Worm (Caenorhabditis elegans) whole organism, L1 larva: ENCODE results near the gene srx-54.

Source experiments
- C04F5.9 ChIP-seq: sonication (generic microtip); optimal IDR thresholded peaks from 2 replicates; lab custom pipeline; 2016; ENCODE audit warnings: missing genetic modification characterization, missing compliant biosample characterization
- F16B12.6 ChIP-seq: fragments of 150-350 bp; optimal IDR thresholded peaks from 2 replicates; lab custom pipeline; 2014; ENCODE audit warnings: missing biosample characterization, missing genetic modification characterization
- ama-1 ChIP-seq: fragments of 150-350 bp; optimal IDR thresholded peaks from 2 replicates; lab custom pipeline; 2014
- blmp-1 ChIP-seq: fragments of 150-350 bp; optimal IDR thresholded peaks from 2 replicates; lab custom pipeline; 2014; ENCODE audit warnings: missing biosample characterization, missing genetic modification characterization
- ceh-82 ChIP-seq, 3 experiments: fragments of 150-350 bp in 1 of 3; sonication (generic microtip) in 2 of 3; optimal IDR thresholded peaks; 2 replicates each; lab custom pipeline; 2014 to 2017; ENCODE audit warnings: missing biosample characterization in 3 of 3, missing genetic modification characterization in 3 of 3
- ceh-90 ChIP-seq: sonication (generic microtip); optimal IDR thresholded peaks from 2 replicates; lab custom pipeline; 2016; ENCODE audit warnings: missing genetic modification characterization, missing compliant biosample characterization
- ces-1 ChIP-seq: fragments of 150-350 bp; optimal IDR thresholded peaks from 2 replicates; lab custom pipeline; 2014; ENCODE audit warnings: missing biosample characterization, missing genetic modification reagents, missing genetic modification characterization
- dpl-1 ChIP-seq, 3 experiments: fragments of 150-350 bp in 2 of 3; sonication (generic microtip) in 1 of 3; optimal IDR thresholded peaks; 2 replicates each; lab custom pipeline; 2014 to 2017; ENCODE audit warnings: missing biosample characterization in 3 of 3, missing genetic modification characterization in 3 of 3, missing genetic modification reagents in 3 of 3
- dsc-1 ChIP-seq: sonication (generic microtip); optimal IDR thresholded peaks from 2 replicates; lab custom pipeline; 2016; ENCODE audit warnings: mild to moderate bottlenecking, missing genetic modification characterization, missing compliant biosample characterization
- efl-3 ChIP-seq: fragments of 200-800 bp; sonication (Bioruptor generic); optimal IDR thresholded peaks from 2 replicates; lab custom pipeline; 2018; ENCODE audit warnings: mild to moderate bottlenecking, missing genetic modification characterization, missing compliant biosample characterization
- elt-2 ChIP-seq: sonication (generic microtip); optimal IDR thresholded peaks from 2 replicates; lab custom pipeline; 2016; ENCODE audit warnings: missing genetic modification characterization, mild to moderate bottlenecking, inconsistent platforms, missing compliant biosample characterization, missing genetic modification reagents
- ets-5 ChIP-seq: fragments of 200-800 bp; sonication (Bioruptor generic); IDR thresholded peaks from 2 replicates; pipeline ENCODE4 v1.3.6; 2022; ENCODE audit warnings: missing genetic modification characterization, missing compliant biosample characterization
- fkh-10 ChIP-seq: sonication (generic microtip); optimal IDR thresholded peaks from 2 replicates; lab custom pipeline; 2017; ENCODE audit warnings: missing biosample characterization, missing genetic modification reagents, missing genetic modification characterization
- fkh-4 ChIP-seq: sonication (generic microtip); optimal IDR thresholded peaks from 2 replicates; lab custom pipeline; 2016; ENCODE audit warnings: missing compliant biosample characterization, missing genetic modification characterization, borderline replicate concordance
- irx-1 ChIP-seq: sonication (generic microtip); optimal IDR thresholded peaks from 2 replicates; lab custom pipeline; 2016; ENCODE audit warnings: missing genetic modification characterization, missing compliant biosample characterization
- jun-1 ChIP-seq: fragments of 150-350 bp; optimal IDR thresholded peaks from 2 replicates; lab custom pipeline; 2014; ENCODE audit warnings: missing biosample characterization, missing genetic modification reagents, missing genetic modification characterization
- lin-15B ChIP-seq: fragments of 150-350 bp; sonication (generic microtip); optimal IDR thresholded peaks from 3 replicates; lab custom pipeline; 2014; ENCODE audit warnings: missing biosample characterization, missing genetic modification characterization
- lin-35 ChIP-seq, 2 experiments: fragments of 150-350 bp; optimal IDR thresholded peaks; 2 replicates each; lab custom pipeline; 2014; ENCODE audit warnings: missing biosample characterization in 2 of 2, missing genetic modification characterization in 2 of 2, missing genetic modification reagents in 2 of 2
- lin-39 ChIP-seq: fragments of 150-350 bp; optimal IDR thresholded peaks from 2 replicates; lab custom pipeline; 2014; ENCODE audit warnings: missing biosample characterization, missing genetic modification reagents, missing genetic modification characterization
- lir-3 ChIP-seq: sonication (generic microtip); optimal IDR thresholded peaks from 2 replicates; lab custom pipeline; 2016; ENCODE audit warnings: mild to moderate bottlenecking, missing genetic modification characterization, moderate library complexity, missing compliant biosample characterization; ENCODE audit not compliant: poor library complexity
- lsy-2 ChIP-seq, 2 experiments: fragments of 150-350 bp; optimal IDR thresholded peaks; 2 replicates each; lab custom pipeline; 2014; ENCODE audit warnings: missing biosample characterization in 2 of 2, missing genetic modification characterization in 2 of 2
- mep-1 ChIP-seq: fragments of 150-350 bp; optimal IDR thresholded peaks from 2 replicates; lab custom pipeline; 2014; ENCODE audit warnings: missing biosample characterization, missing genetic modification characterization
- nhr-12 ChIP-seq: sonication (generic microtip); optimal IDR thresholded peaks from 2 replicates; lab custom pipeline; 2017; ENCODE audit warnings: missing biosample characterization, missing genetic modification characterization
- nhr-19 ChIP-seq: fragments of 200-800 bp; sonication (Bioruptor generic); conservative IDR thresholded peaks from 2 replicates; pipeline ENCODE4 v1.3.6; 2022; ENCODE audit warnings: missing genetic modification characterization, missing compliant biosample characterization
- nhr-20 ChIP-seq: sonication (generic microtip); optimal IDR thresholded peaks from 2 replicates; lab custom pipeline; 2016; ENCODE audit warnings: mild to moderate bottlenecking, missing genetic modification characterization, missing compliant biosample characterization
- nhr-28 ChIP-seq: fragments of 150-350 bp; optimal IDR thresholded peaks from 2 replicates; lab custom pipeline; 2014; ENCODE audit warnings: missing biosample characterization, missing genetic modification characterization
- nhr-76 ChIP-seq: sonication (generic microtip); optimal IDR thresholded peaks from 2 replicates; lab custom pipeline; 2017; ENCODE audit warnings: missing biosample characterization, missing genetic modification characterization
- nhr-77 ChIP-seq: fragments of 150-350 bp; optimal IDR thresholded peaks from 2 replicates; lab custom pipeline; 2014; ENCODE audit warnings: missing biosample characterization, missing genetic modification characterization
- nhr-84 ChIP-seq: sonication (generic microtip); optimal IDR thresholded peaks from 2 replicates; lab custom pipeline; 2017; ENCODE audit warnings: missing biosample characterization, missing genetic modification characterization
- nhr-85 ChIP-seq: sonication (generic microtip); peaks from one replicate; lab custom pipeline; 2016; ENCODE audit warnings: missing genetic modification characterization, inconsistent platforms, missing compliant biosample characterization
- pag-3 ChIP-seq: sonication (generic microtip); optimal IDR thresholded peaks from 2 replicates; lab custom pipeline; 2017; ENCODE audit warnings: missing genetic modification characterization, mild to moderate bottlenecking, missing compliant biosample characterization, antibody characterized with exemption, borderline replicate concordance; ENCODE audit not compliant: insufficient read depth
- pax-3 ChIP-seq: fragments of 200-800 bp; sonication (Bioruptor generic); optimal IDR thresholded peaks from 2 replicates; lab custom pipeline; 2018; ENCODE audit warnings: mild to moderate bottlenecking, missing genetic modification characterization, moderate library complexity, missing compliant biosample characterization
- rnt-1 ChIP-seq: sonication (generic microtip); optimal IDR thresholded peaks from 2 replicates; lab custom pipeline; 2016; ENCODE audit warnings: mild to moderate bottlenecking, missing genetic modification characterization, moderate library complexity, missing compliant biosample characterization
- snu-23 ChIP-seq: sonication (generic microtip); optimal IDR thresholded peaks from 2 replicates; lab custom pipeline; 2016; ENCODE audit warnings: missing genetic modification characterization, missing compliant biosample characterization
- sup-37 ChIP-seq: fragments of 200-800 bp; sonication (Bioruptor generic); optimal IDR thresholded peaks from 2 replicates; lab custom pipeline; 2018; ENCODE audit warnings: mild to moderate bottlenecking, missing genetic modification characterization, missing compliant biosample characterization
- unc-130 ChIP-seq: fragments of 150-350 bp; optimal IDR thresholded peaks from 2 replicates; lab custom pipeline; 2017; ENCODE audit warnings: missing biosample characterization, missing genetic modification characterization, inconsistent platforms
- unc-30 ChIP-seq: sonication (generic microtip); optimal IDR thresholded peaks from 2 replicates; lab custom pipeline; 2017; ENCODE audit warnings: missing biosample characterization, missing genetic modification characterization
- ztf-11 ChIP-seq, 2 experiments: sonication (generic microtip); optimal IDR thresholded peaks; 2 replicates each; lab custom pipeline; 2016 to 2017; ENCODE audit warnings: missing genetic modification characterization in 2 of 2, missing biosample characterization in 1 of 2, missing compliant biosample characterization in 1 of 2
- ztf-4 ChIP-seq: fragments of 150-350 bp; optimal IDR thresholded peaks from 2 replicates; lab custom pipeline; 2014; ENCODE audit warnings: missing biosample characterization, missing genetic modification characterization

The srx-54 gene

DNA sequence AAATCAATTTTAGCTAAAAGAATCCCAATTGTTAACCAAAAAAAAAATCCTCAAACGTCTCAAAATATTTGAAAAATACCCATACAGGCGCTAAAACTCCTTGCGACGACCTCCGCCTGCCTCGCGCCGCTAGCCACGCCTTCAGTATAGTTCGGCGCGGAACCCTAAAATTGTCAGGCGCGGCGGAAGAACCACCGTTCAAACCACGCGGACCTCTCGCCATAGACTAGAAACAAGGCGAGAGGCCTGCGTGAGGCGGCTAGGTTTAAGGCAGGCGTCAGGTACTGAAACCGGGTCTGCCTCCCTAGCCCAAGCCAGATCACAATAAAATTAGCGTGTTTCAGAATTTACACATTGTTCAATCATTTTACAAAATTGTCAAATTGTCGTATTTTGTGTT, 17.4 kb downstream of the srx-54 start:
- no peak for TF ChIP-seq rnt-1 (tag; lab: Kevin White, UChicago)
- TF ChIP-seq mep-1 (tag; lab: Kevin White, UChicago): no peak
- TF ChIP-seq lin-15B (tag; lab: Kevin White, UChicago): no peak

DNA sequence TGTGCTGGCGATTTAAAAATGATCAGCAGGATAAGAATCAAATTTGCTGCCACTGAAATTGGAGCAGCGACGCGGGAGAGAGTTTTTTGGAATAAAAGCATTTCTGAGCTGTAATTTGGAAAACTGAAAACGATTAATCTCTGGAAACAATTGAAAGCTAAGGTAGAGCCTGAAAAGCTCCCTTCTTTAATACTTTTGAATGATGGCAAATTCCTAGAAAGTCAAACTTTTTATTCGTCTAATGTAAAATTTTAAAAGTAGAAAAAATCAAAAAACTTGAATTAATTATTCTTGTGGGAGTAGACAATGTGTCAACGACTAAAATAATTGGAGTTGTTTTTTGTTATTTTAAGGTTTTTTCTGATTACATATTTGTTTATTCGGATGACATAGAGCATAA, 25.2 kb downstream of the srx-54 start, which contains the start of gene str-217:
Gene str-217 (minus strand): TSS at position 101 of the 400 bp plus-strand sequence.
- TF ChIP-seq nhr-84 (tag; lab: Kevin White, UChicago) (no peak), ets-5 (GFP tag; lab: Robert Waterston, UW) (no peak), pax-3 (tag; lab: Kevin White, UChicago) (no peak), ceh-82 (tag; optimal IDR thresholded peaks at IDR 0.05; lab: Kevin White, UChicago) (no peak), fkh-10 (GFP tag; lab: Kevin White, UChicago) (no peak), ztf-4 (tag; lab: Kevin White, UChicago) (no peak), dsc-1 (tag; lab: Kevin White, UChicago) (no peak), elt-2 (tag; lab: Kevin White, UChicago) (no peak)

DNA sequence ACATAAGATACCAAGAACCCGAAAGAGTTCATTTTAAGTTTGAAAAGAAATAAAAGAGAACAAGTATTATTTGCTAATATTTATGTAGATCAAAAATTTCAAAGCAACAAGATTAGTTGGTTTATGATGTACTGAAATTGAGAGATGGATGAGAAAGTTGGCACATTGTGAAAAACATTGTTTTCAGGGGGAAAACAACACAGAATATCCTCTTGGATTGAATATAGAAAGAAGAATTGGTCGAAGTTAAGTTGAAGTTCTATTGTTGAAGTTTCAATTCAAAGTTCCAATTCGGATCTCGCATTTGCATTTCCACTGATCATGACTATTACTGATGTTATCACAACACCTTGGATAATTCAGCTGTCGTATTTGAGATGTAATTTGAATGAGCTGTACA, 25.6 kb downstream of the srx-54 start:
- TF ChIP-seq ces-1 (GFP tag; lab: Kevin White, UChicago): no peak
- no peak for TF ChIP-seq nhr-77 (tag; lab: Kevin White, UChicago)
- TF ChIP-seq unc-30: no peak
- no peak for TF ChIP-seq F16B12.6 (tag; lab: Kevin White, UChicago)
- no peak for TF ChIP-seq ztf-4 (tag; lab: Kevin White, UChicago)
- TF ChIP-seq jun-1 (tag; lab: Kevin White, UChicago): no peak
- TF ChIP-seq nhr-12 (tag; lab: Kevin White, UChicago): no peak
- TF ChIP-seq ama-1 (lab: Kevin White, UChicago): no peak
- TF ChIP-seq nhr-28 (tag; lab: Kevin White, UChicago): no peak
- no peak for TF ChIP-seq lir-3
- no peak for TF ChIP-seq sup-37 (GFP tag; lab: Kevin White, UChicago)
- no peak for TF ChIP-seq dpl-1 (GFP tag; optimal IDR thresholded peaks at IDR 0.05; lab: Kevin White, UChicago)
- no peak for TF ChIP-seq nhr-76 (tag; lab: Kevin White, UChicago)
- TF ChIP-seq blmp-1: no peak
- TF ChIP-seq elt-2 (tag; lab: Kevin White, UChicago): no peak
- no peak for TF ChIP-seq C04F5.9 (tag; lab: Kevin White, UChicago)
- TF ChIP-seq lin-35 (GFP tag; optimal IDR thresholded peaks at IDR 0.05; lab: Kevin White, UChicago): no peak
- no peak for TF ChIP-seq pax-3 (tag; lab: Kevin White, UChicago)
- no peak for TF ChIP-seq irx-1

DNA sequence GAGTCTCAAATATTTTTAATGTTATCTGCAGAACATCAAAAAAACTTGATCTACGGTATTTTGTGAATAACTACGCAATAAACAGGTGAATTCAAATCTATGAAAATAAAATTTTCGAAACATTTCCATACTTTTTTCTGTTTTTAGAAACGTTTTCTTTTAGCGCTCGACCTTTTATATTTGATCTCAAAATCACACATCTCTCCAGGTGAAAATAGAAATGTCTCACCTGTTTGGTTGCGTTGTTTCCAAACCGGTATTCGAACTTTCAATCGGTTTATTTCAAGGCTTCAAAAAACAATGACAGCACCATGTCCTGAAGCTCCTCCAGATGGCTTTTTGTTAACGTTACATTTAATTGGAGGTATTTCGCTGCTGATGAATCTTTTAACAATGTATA, 26.1 kb downstream of the srx-54 start, which contains the start of gene sri-9:
Gene sri-9 (plus strand): TSS at position 301 of the 400 bp plus-strand sequence.
- TF ChIP-seq nhr-20 (tag; lab: Kevin White, UChicago) (no peak), nhr-19 (GFP tag; lab: Robert Waterston, UW) (no peak), lin-39 (tag; lab: Kevin White, UChicago) (no peak), irx-1 (no peak), efl-3 (GFP tag; lab: Kevin White, UChicago) (no peak)

DNA sequence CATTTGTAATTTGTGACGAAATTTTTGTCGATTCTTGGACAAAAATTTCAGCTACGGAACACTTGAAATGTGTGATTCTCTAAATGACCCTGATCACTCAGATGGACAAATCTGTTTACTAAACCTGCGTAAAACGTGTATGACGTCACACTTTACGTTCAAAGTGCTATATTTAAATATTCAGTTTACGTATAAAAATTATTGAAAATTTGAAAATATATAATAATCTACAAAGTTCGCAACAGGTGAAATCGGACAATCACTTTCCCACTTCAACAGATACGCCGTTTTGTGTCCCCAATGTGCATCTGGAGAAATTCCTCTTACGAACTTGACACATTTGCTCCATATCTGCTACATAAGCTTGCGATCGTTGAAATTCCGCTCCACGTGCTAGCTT, 30.2 kb downstream of the srx-54 start, which contains the start of gene srh-131:
Gene srh-131 (plus strand): TSS at position 301 of the 400 bp plus-strand sequence.
- TF ChIP-seq snu-23: no peak
- no peak for TF ChIP-seq nhr-76 (tag; lab: Kevin White, UChicago)
- TF ChIP-seq nhr-84 (tag; lab: Kevin White, UChicago): no peak
- no peak for TF ChIP-seq F16B12.6 (tag; lab: Kevin White, UChicago)
- no peak for TF ChIP-seq unc-130 (tag; lab: Kevin White, UChicago)
- TF ChIP-seq fkh-4 (tag; lab: Kevin White, UChicago): no peak
- no peak for TF ChIP-seq nhr-85 (tag; lab: Kevin White, UChicago)
- TF ChIP-seq ztf-11 (tag; optimal IDR thresholded peaks at IDR 0.05; lab: Kevin White, UChicago): no peak
- no peak for TF ChIP-seq lsy-2 (tag; optimal IDR thresholded peaks at IDR 0.05; lab: Kevin White, UChicago)
- no peak for TF ChIP-seq lin-35 (GFP tag; optimal IDR thresholded peaks at IDR 0.05; lab: Kevin White, UChicago)
- TF ChIP-seq ceh-90 (tag; lab: Kevin White, UChicago): no peak
- no peak for TF ChIP-seq pag-3 (tag; lab: Kevin White, UChicago)
- no peak for TF ChIP-seq sup-37 (GFP tag; lab: Kevin White, UChicago)
